Worm (Caenorhabditis elegans) whole organism, L2 larva: ENCODE data around the gene spe-42.

Experiments used
- C34F6.9 ChIP-seq: fragments of 150-350 bp; optimal IDR thresholded peaks from 2 replicates; lab custom pipeline; 2014; ENCODE audit warnings: missing biosample characterization, missing genetic modification characterization
- F13H6.1 ChIP-seq: sonication (generic microtip); optimal IDR thresholded peaks from 2 replicates; lab custom pipeline; 2016; ENCODE audit warnings: missing genetic modification characterization, missing compliant biosample characterization
- R02D3.7 ChIP-seq: fragments of 150-350 bp; optimal IDR thresholded peaks from 2 replicates; lab custom pipeline; 2014; ENCODE audit warnings: missing biosample characterization, missing genetic modification characterization
- ZK546.5 ChIP-seq: sonication (generic microtip); optimal IDR thresholded peaks from 2 replicates; lab custom pipeline; 2017; ENCODE audit warnings: missing biosample characterization, missing genetic modification characterization
- alr-1 ChIP-seq: fragments of 150-350 bp; optimal IDR thresholded peaks from 2 replicates; lab custom pipeline; 2014; ENCODE audit warnings: missing biosample characterization, missing genetic modification characterization
- aly-2 ChIP-seq: fragments of 150-350 bp; optimal IDR thresholded peaks from 2 replicates; lab custom pipeline; 2014; ENCODE audit warnings: missing biosample characterization, missing genetic modification characterization
- ama-1 ChIP-seq: fragments of 150-350 bp; optimal IDR thresholded peaks from 2 replicates; lab custom pipeline; 2018; ENCODE audit warnings: inconsistent platforms
- blmp-1 ChIP-seq: sonication (generic microtip); optimal IDR thresholded peaks from 2 replicates; lab custom pipeline; 2017; ENCODE audit warnings: missing genetic modification characterization, mild to moderate bottlenecking, missing compliant biosample characterization, antibody characterized with exemption, moderate library complexity; ENCODE audit not compliant: insufficient read depth
- ceh-16 ChIP-seq: fragments of 150-350 bp; optimal IDR thresholded peaks from 2 replicates; lab custom pipeline; 2014; ENCODE audit warnings: missing biosample characterization, missing genetic modification characterization
- ceh-82 ChIP-seq: fragments of 150-350 bp; optimal IDR thresholded peaks from 2 replicates; lab custom pipeline; 2014; ENCODE audit warnings: missing biosample characterization, missing genetic modification characterization
- crh-2 ChIP-seq: sonication (generic microtip); optimal IDR thresholded peaks from 2 replicates; lab custom pipeline; 2017; ENCODE audit warnings: missing biosample characterization, missing genetic modification characterization
- dmd-4 ChIP-seq: sonication (generic microtip); optimal IDR thresholded peaks from 2 replicates; lab custom pipeline; 2017; ENCODE audit warnings: missing biosample characterization, missing genetic modification characterization
- egl-27 ChIP-seq: sonication (generic microtip); optimal IDR thresholded peaks from 3 replicates; lab custom pipeline; 2017; ENCODE audit warnings: missing biosample characterization, missing genetic modification reagents, missing genetic modification characterization
- elt-1 ChIP-seq: fragments of 150-350 bp; optimal IDR thresholded peaks from 2 replicates; lab custom pipeline; 2014; ENCODE audit warnings: missing biosample characterization, missing genetic modification characterization
- elt-3 ChIP-seq: sonication (generic microtip); optimal IDR thresholded peaks from 2 replicates; lab custom pipeline; 2017; ENCODE audit warnings: missing biosample characterization, missing genetic modification characterization
- fos-1 ChIP-seq: fragments of 150-350 bp; optimal IDR thresholded peaks from 2 replicates; lab custom pipeline; 2014; ENCODE audit warnings: missing biosample characterization, missing genetic modification characterization
- lin-11 ChIP-seq: fragments of 150-350 bp; sonication (generic microtip); optimal IDR thresholded peaks from 2 replicates; lab custom pipeline; 2014; ENCODE audit warnings: missing biosample characterization, missing genetic modification characterization, inconsistent platforms, mixed read lengths
- lin-39 ChIP-seq: fragments of 150-350 bp; optimal IDR thresholded peaks from 2 replicates; lab custom pipeline; 2014; ENCODE audit warnings: missing biosample characterization, missing genetic modification reagents, missing genetic modification characterization
- lsy-2 ChIP-seq, 2 experiments: fragments of 150-350 bp in 1 of 2; sonication (generic microtip) in 1 of 2; optimal IDR thresholded peaks; 2 replicates each; lab custom pipeline; 2014 to 2017; ENCODE audit warnings: missing biosample characterization in 2 of 2, missing genetic modification characterization in 2 of 2
- mab-5 ChIP-seq: fragments of 150-350 bp; optimal IDR thresholded peaks from 2 replicates; lab custom pipeline; 2014; ENCODE audit warnings: missing biosample characterization, missing genetic modification characterization
- mbf-1 ChIP-seq: sonication (generic microtip); optimal IDR thresholded peaks from 2 replicates; lab custom pipeline; 2017; ENCODE audit warnings: missing biosample characterization, missing genetic modification characterization
- mdl-1 ChIP-seq, 2 experiments: fragments of 150-350 bp in 1 of 2; sonication (generic microtip) in 1 of 2; optimal IDR thresholded peaks; 2 replicates each; lab custom pipeline; 2017; ENCODE audit warnings: missing biosample characterization in 2 of 2, missing genetic modification characterization in 2 of 2
- nhr-10 ChIP-seq: sonication (generic microtip); optimal IDR thresholded peaks from 2 replicates; lab custom pipeline; 2017; ENCODE audit warnings: missing biosample characterization, missing genetic modification characterization
- nhr-11 ChIP-seq: fragments of 150-350 bp; optimal IDR thresholded peaks from 2 replicates; lab custom pipeline; 2014; ENCODE audit warnings: missing biosample characterization, missing genetic modification characterization
- nhr-21 ChIP-seq: fragments of 150-350 bp; optimal IDR thresholded peaks from 2 replicates; lab custom pipeline; 2014; ENCODE audit warnings: missing biosample characterization, missing genetic modification characterization
- nhr-237 ChIP-seq: fragments of 150-350 bp; optimal IDR thresholded peaks from 2 replicates; lab custom pipeline; 2014; ENCODE audit warnings: missing biosample characterization, missing genetic modification characterization
- nhr-25 ChIP-seq: fragments of 150-350 bp; sonication (generic microtip); optimal IDR thresholded peaks from 3 replicates; lab custom pipeline; 2014; ENCODE audit warnings: missing biosample characterization, missing genetic modification characterization
- nhr-6 ChIP-seq: fragments of 150-350 bp; optimal IDR thresholded peaks from 2 replicates; lab custom pipeline; 2014; ENCODE audit warnings: missing biosample characterization, missing genetic modification characterization
- nhr-77 ChIP-seq: fragments of 150-350 bp; optimal IDR thresholded peaks from 2 replicates; lab custom pipeline; 2014; ENCODE audit warnings: missing biosample characterization, missing genetic modification characterization
- peb-1 ChIP-seq: fragments of 150-350 bp; optimal IDR thresholded peaks from 2 replicates; lab custom pipeline; 2014; ENCODE audit warnings: missing biosample characterization, missing genetic modification characterization
- skn-1 ChIP-seq: sonication (generic microtip); optimal IDR thresholded peaks from 2 replicates; lab custom pipeline; 2017; ENCODE audit warnings: missing biosample characterization, missing genetic modification characterization
- sma-3 ChIP-seq: sonication (generic microtip); optimal IDR thresholded peaks from 2 replicates; lab custom pipeline; 2016; ENCODE audit warnings: missing genetic modification reagents, missing genetic modification characterization, missing compliant biosample characterization
- snpc-4 ChIP-seq: fragments of 150-350 bp; optimal IDR thresholded peaks from 2 replicates; lab custom pipeline; 2014; ENCODE audit warnings: missing biosample characterization, missing genetic modification characterization
- unc-39 ChIP-seq: fragments of 150-350 bp; optimal IDR thresholded peaks from 2 replicates; lab custom pipeline; 2014; ENCODE audit warnings: missing biosample characterization, missing genetic modification characterization
- unc-55 ChIP-seq: fragments of 150-350 bp; sonication (generic microtip); optimal IDR thresholded peaks from 3 replicates; lab custom pipeline; 2014; ENCODE audit warnings: missing biosample characterization, missing genetic modification reagents, missing genetic modification characterization
- unc-62 ChIP-seq: fragments of 150-350 bp; optimal IDR thresholded peaks from 2 replicates; lab custom pipeline; 2014; ENCODE audit warnings: missing biosample characterization, missing genetic modification reagents, missing genetic modification characterization
- zag-1 ChIP-seq: fragments of 150-350 bp; optimal IDR thresholded peaks from 2 replicates; lab custom pipeline; 2014; ENCODE audit warnings: missing biosample characterization, missing genetic modification characterization
- ztf-1 ChIP-seq: fragments of 200-800 bp; sonication (Bioruptor generic); conservative IDR thresholded peaks from 2 replicates; pipeline ENCODE4 v1.3.6; 2022; ENCODE audit warnings: missing genetic modification characterization, missing compliant biosample characterization
- ztf-11 ChIP-seq: sonication (generic microtip); optimal IDR thresholded peaks from 2 replicates; lab custom pipeline; 2017; ENCODE audit warnings: missing biosample characterization, missing genetic modification characterization
- ztf-4 ChIP-seq: fragments of 150-350 bp; optimal IDR thresholded peaks from 2 replicates; lab custom pipeline; 2014; ENCODE audit warnings: missing biosample characterization, missing genetic modification characterization

spe-42 gene

DNA sequence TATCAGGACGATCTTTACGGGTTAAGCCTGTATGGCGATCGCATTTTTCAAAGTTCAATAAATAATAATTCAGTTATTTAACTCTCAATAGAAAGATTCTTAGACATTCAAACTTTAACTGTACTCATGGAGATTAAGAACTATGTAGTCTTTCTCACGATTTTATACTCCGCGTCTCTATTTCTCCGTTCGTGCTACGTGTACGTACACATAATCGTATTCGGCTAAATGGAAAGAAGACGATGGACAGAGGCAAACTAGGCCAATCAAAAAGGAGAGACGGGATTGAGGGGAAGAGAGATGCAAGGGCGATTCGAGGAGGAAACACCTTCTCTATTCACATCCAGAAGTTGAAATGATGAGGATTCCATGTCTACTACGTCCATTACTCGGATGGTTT lies 36.6 kb upstream of the spe-42 start, which contains the start of gene bus-18:
TSS of gene bus-18 (plus strand) at position 301 of the 400 bp plus-strand sequence.
- TF ChIP-seq zag-1 (tag; lab: Kevin White, UChicago) (no peak), R02D3.7 (tag; lab: Kevin White, UChicago) (no peak), sma-3 (no peak), nhr-21 (no peak), nhr-77 (tag; lab: Kevin White, UChicago) (no peak), F13H6.1 (tag; lab: Kevin White, UChicago) (no peak), blmp-1 (tag; lab: Kevin White, UChicago) (no peak), elt-3 (tag; lab: Kevin White, UChicago) (no peak), nhr-237 (tag; lab: Kevin White, UChicago) (no peak), mab-5 (tag; lab: Kevin White, UChicago) (no peak)
- TF ChIP-seq, all 48 proteins: peak for 0

- no peak for TF ChIP-seq lsy-2 (tag; optimal IDR thresholded peaks at IDR 0.05; lab: Kevin White, UChicago)
- no peak for TF ChIP-seq snpc-4 (tag; lab: Kevin White, UChicago)
- peak; percentile 10 for TF ChIP-seq nhr-25 (tag; lab: Kevin White, UChicago)
- no peak for TF ChIP-seq ztf-4 (tag; lab: Kevin White, UChicago)
- no peak for TF ChIP-seq unc-62 (GFP tag; lab: Kevin White, UChicago)
- no peak for TF ChIP-seq alr-1 (tag; lab: Kevin White, UChicago)
- TF ChIP-seq ama-1 (lab: Kevin White, UChicago), result peak; percentile 32
- TF ChIP-seq ceh-16 (tag; lab: Kevin White, UChicago), result no peak
- no peak for TF ChIP-seq mdl-1 (tag; optimal IDR thresholded peaks at IDR 0.05; lab: Kevin White, UChicago)
Observed at ce11 chrV:11770053-11770517, 33.3 kb upstream of the spe-42 start, which contains the start of gene F55A11.4. F55A11.4 (plus strand) TSS chrV:11770467.

DNA sequence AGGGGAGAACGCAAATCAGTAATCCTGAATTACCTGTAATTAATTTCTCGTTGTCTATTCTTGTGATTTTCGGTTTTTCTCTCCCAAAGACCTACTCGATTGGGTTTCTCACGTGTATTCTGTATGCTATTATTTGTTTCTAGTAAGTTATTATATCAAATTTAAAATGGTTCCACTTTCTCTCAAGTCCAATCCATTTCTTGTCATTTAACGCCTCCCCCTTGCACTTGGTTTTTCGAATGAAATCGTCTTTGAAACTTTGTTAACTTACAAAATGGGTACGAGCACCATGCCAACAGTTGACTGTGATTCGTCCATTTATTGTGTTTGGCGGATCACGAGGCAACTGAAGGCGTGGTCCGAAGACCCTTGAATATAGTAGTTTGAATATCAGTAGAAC lies 32.9 kb upstream of the spe-42 start:
- no peak for TF ChIP-seq ceh-82 (tag; lab: Kevin White, UChicago)
- TF ChIP-seq zag-1 (tag; lab: Kevin White, UChicago), result no peak
- no peak for TF ChIP-seq mbf-1 (tag; lab: Kevin White, UChicago)
- no peak for TF ChIP-seq mdl-1 (tag; optimal IDR thresholded peaks at IDR 0.05; lab: Kevin White, UChicago)
- no peak for TF ChIP-seq nhr-77 (tag; lab: Kevin White, UChicago)
- TF ChIP-seq unc-39 (tag; lab: Kevin White, UChicago), result no peak
- no peak for TF ChIP-seq sma-3
- no peak for TF ChIP-seq ama-1 (lab: Kevin White, UChicago)
- no peak for TF ChIP-seq R02D3.7 (tag; lab: Kevin White, UChicago)
- TF ChIP-seq crh-2, result no peak
- TF ChIP-seq egl-27, result no peak
- TF ChIP-seq snpc-4 (tag; lab: Kevin White, UChicago), result no peak
- no peak for TF ChIP-seq lin-11 (tag; lab: Kevin White, UChicago)
- TF ChIP-seq elt-1 (tag; lab: Kevin White, UChicago), result no peak
- TF ChIP-seq aly-2, result no peak
- TF ChIP-seq nhr-10 (tag; lab: Kevin White, UChicago), result no peak
- TF ChIP-seq lin-39 (tag; lab: Kevin White, UChicago), result no peak
- TF ChIP-seq elt-3 (tag; lab: Kevin White, UChicago), result no peak
- TF ChIP-seq nhr-21, result no peak
- no peak for TF ChIP-seq mab-5 (tag; lab: Kevin White, UChicago)

DNA sequence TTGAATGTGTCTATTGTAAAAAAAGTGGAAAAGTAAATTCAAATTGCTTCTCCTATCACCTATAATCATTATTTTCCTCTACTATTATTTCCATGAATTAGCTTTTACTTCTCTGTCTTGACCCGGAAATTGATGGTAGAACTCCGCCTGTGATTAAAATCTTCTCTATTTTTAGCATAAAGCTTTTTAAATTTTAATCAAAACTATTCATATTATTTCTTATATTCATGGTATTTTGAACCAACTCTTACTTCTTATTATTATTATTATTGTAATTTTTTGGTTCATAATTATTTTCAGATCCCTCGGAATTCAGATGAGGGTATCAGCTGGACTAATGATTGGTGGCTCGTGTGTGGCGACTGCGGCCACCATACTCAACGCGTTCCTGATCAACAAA lies 30.2 kb upstream of the spe-42 start, which contains the start of gene sel-11:
TSS of gene sel-11 (plus strand) at position 301 of the 400 bp plus-strand sequence.
- TF ChIP-seq nhr-11 (no peak), unc-62 (GFP tag; lab: Kevin White, UChicago) (no peak), R02D3.7 (tag; lab: Kevin White, UChicago) (no peak), blmp-1 (tag; lab: Kevin White, UChicago) (no peak), mdl-1 (tag; optimal IDR thresholded peaks at IDR 0.05; lab: Kevin White, UChicago) (no peak), ztf-1 (GFP tag; lab: Robert Waterston, UW) (no peak), sma-3 (no peak), ztf-11 (no peak), peb-1 (tag; lab: Kevin White, UChicago) (no peak)

DNA sequence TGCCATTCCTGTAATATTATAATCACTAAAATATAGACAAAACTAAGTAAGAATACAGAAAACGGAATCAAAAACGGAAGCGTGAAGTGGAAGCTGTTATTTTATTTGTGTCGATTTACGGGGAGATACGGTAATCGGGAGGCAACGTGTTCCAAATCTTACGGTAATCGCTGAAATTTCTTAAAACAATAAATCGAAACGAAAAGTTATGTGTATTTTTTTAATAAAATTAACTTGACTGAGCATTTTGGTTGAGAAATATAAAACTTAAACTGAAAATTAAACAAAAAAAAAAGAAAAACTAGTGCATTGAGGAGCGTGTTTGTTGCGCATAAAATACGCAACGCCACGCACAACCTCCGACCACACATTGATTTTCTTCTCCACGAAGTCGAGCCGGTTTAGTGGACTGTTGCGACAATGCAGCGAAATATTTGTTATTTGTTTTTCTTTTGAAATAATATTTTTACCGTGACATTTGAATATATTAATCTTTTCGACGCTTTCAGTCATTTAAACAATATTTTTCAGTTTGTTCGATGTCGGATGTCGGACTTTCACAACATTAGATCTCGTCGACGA lies 27.7 kb upstream of the spe-42 start, which contains the start of the genes F55A11.1 and syx-5:
TSS of gene F55A11.1 (minus strand) at position 13 of the 582 bp plus-strand sequence.
TSS of gene syx-5 (plus strand) at position 532 of the 582 bp plus-strand sequence.
- peak; percentile 57 for TF ChIP-seq skn-1 (tag; lab: Kevin White, UChicago)
- peak; percentile 96 for TF ChIP-seq R02D3.7 (tag; lab: Kevin White, UChicago)
- no peak for TF ChIP-seq aly-2
- no peak for TF ChIP-seq elt-1 (tag; lab: Kevin White, UChicago)
- peak; percentile 68 for TF ChIP-seq fos-1
- peak; percentile 95 for TF ChIP-seq nhr-25 (tag; lab: Kevin White, UChicago)
- TF ChIP-seq unc-62 (GFP tag; lab: Kevin White, UChicago), result peak; percentile 5
- no peak for TF ChIP-seq ztf-11
- no peak for TF ChIP-seq lin-11 (tag; lab: Kevin White, UChicago)
- TF ChIP-seq mab-5 (tag; lab: Kevin White, UChicago), result peak; percentile 82
- TF ChIP-seq zag-1 (tag; lab: Kevin White, UChicago), result peak; percentile 22
- peak; percentile 39 for TF ChIP-seq dmd-4 (tag; lab: Kevin White, UChicago)
- TF ChIP-seq sma-3, result peak; percentile 90
- TF ChIP-seq ztf-1 (GFP tag; lab: Robert Waterston, UW), result no peak
- TF ChIP-seq nhr-6 (tag; lab: Kevin White, UChicago), result peak; percentile 90
- peak; percentile 30 for TF ChIP-seq blmp-1 (tag; lab: Kevin White, UChicago)
- peak; percentile 30 for TF ChIP-seq ZK546.5 (tag; lab: Kevin White, UChicago)
- no peak for TF ChIP-seq alr-1 (tag; lab: Kevin White, UChicago)
- peak; percentile 96 for TF ChIP-seq C34F6.9 (tag; lab: Kevin White, UChicago)
- peak; percentile 93 for TF ChIP-seq unc-55 (GFP tag; lab: Kevin White, UChicago)
- TF ChIP-seq nhr-21, result peak; percentile 90
